Worm (Caenorhabditis elegans) whole organism, young adult: ENCODE results near the gene C28C12.11.

Experiments
- B0019.2 ChIP-seq: fragments of 200-800 bp; sonication (Bioruptor generic); conservative IDR thresholded peaks from 2 replicates; pipeline ENCODE4 v1.3.6; 2022; ENCODE audit warnings: missing genetic modification reagents, missing genetic modification characterization, missing compliant biosample characterization
- B0336.3 ChIP-seq: fragments of 200-800 bp; sonication (Bioruptor generic); IDR thresholded peaks from 2 replicates; pipeline ENCODE4 v1.3.6; 2022; ENCODE audit warnings: missing genetic modification characterization, missing compliant biosample characterization
- C06A6.2 ChIP-seq: fragments of 200-800 bp; sonication (Bioruptor generic); conservative IDR thresholded peaks from 2 replicates; pipeline ENCODE4 v1.3.6; 2022; ENCODE audit warnings: missing genetic modification characterization, missing compliant biosample characterization
- D2030.7 ChIP-seq: fragments of 200-800 bp; sonication (Bioruptor generic); IDR thresholded peaks from 2 replicates; pipeline ENCODE4 v1.3.6; 2022; ENCODE audit warnings: missing genetic modification reagents, missing genetic modification characterization, missing compliant biosample characterization
- F22D6.2 ChIP-seq: sonication (generic microtip); optimal IDR thresholded peaks from 2 replicates; lab custom pipeline; 2016; ENCODE audit warnings: mild to moderate bottlenecking, missing genetic modification characterization, missing compliant biosample characterization
- F23B12.7 ChIP-seq: sonication (generic microtip); optimal IDR thresholded peaks from 2 replicates; lab custom pipeline; 2017; ENCODE audit warnings: missing genetic modification characterization, mild to moderate bottlenecking, missing compliant biosample characterization, antibody characterized with exemption, moderate library complexity; ENCODE audit not compliant: insufficient read depth
- F39B2.1 ChIP-seq: fragments of 200-800 bp; sonication (Bioruptor generic); IDR thresholded peaks from 2 replicates; pipeline ENCODE4 v1.3.6; 2022; ENCODE audit warnings: missing genetic modification reagents, missing genetic modification characterization, missing compliant biosample characterization
- K11D2.4 ChIP-seq: fragments of 200-800 bp; sonication (Bioruptor generic); IDR thresholded peaks from 2 replicates; pipeline ENCODE4 v1.3.6; 2022; ENCODE audit warnings: missing genetic modification reagents, missing genetic modification characterization, missing compliant biosample characterization
- Y53G8AR.9 ChIP-seq: fragments of 200-800 bp; sonication (Bioruptor generic); conservative IDR thresholded peaks from 2 replicates; pipeline ENCODE4 v1.3.6; 2022; ENCODE audit warnings: missing genetic modification reagents, missing genetic modification characterization, missing compliant biosample characterization
- Y67H2A.10 ChIP-seq: fragments of 200-800 bp; sonication (Bioruptor generic); conservative IDR thresholded peaks from 2 replicates; pipeline ENCODE4 v1.3.6; 2022; ENCODE audit warnings: missing genetic modification reagents, missing genetic modification characterization, missing compliant biosample characterization
- ama-1 ChIP-seq, 3 experiments: fragments of 150-350 bp in 1 of 3; sonication (generic microtip) in 2 of 3; optimal IDR thresholded peaks; 2 replicates each; lab custom pipeline; 2014 to 2018; ENCODE audit warnings: missing biosample characterization in 2 of 3, missing genetic modification characterization in 2 of 3, missing genetic modification reagents in 2 of 3
- aptf-3 ChIP-seq: fragments of 200-800 bp; sonication (Bioruptor generic); IDR thresholded peaks from 2 replicates; pipeline ENCODE4 v1.3.6; 2022; ENCODE audit warnings: missing genetic modification characterization, missing compliant biosample characterization
- atf-7 ChIP-seq: sonication (generic microtip); optimal IDR thresholded peaks from 2 replicates; lab custom pipeline; 2017; ENCODE audit warnings: mild to moderate bottlenecking, missing genetic modification characterization, missing compliant biosample characterization
- athp-1 ChIP-seq: sonication (generic microtip); optimal IDR thresholded peaks from 2 replicates; lab custom pipeline; 2017; ENCODE audit warnings: mild to moderate bottlenecking, missing genetic modification characterization, missing compliant biosample characterization
- cebp-1 ChIP-seq, 2 experiments: fragments of 200-800 bp in 1 of 2; sonication (Bioruptor generic) in 1 of 2; sonication (generic microtip) in 1 of 2; IDR thresholded peaks in 1 of 2; optimal IDR thresholded peaks in 1 of 2; 2 replicates each; pipeline versions ENCODE4 v1.3.6 to Lab custom; 2017 to 2022; ENCODE audit warnings: missing compliant biosample characterization in 2 of 2, missing genetic modification characterization in 2 of 2, mild to moderate bottlenecking in 1 of 2, missing genetic modification reagents in 1 of 2, moderate library complexity in 1 of 2
- ceh-27 ChIP-seq: fragments of 200-800 bp; sonication (Bioruptor generic); optimal IDR thresholded peaks from 2 replicates; lab custom pipeline; 2018; ENCODE audit warnings: mild to moderate bottlenecking, missing genetic modification characterization, moderate library complexity, missing compliant biosample characterization
- dox-1 ChIP-seq: fragments of 200-800 bp; sonication (Bioruptor generic); IDR thresholded peaks from 2 replicates; pipeline ENCODE4 v1.3.6; 2022; ENCODE audit warnings: missing genetic modification reagents, missing genetic modification characterization, missing compliant biosample characterization
- egl-18 ChIP-seq: fragments of 200-800 bp; sonication (Bioruptor generic); IDR thresholded peaks from 2 replicates; pipeline ENCODE4 v1.3.6; 2022; ENCODE audit warnings: missing genetic modification reagents, missing genetic modification characterization, missing compliant biosample characterization
- egl-44 ChIP-seq: fragments of 200-800 bp; sonication (Bioruptor generic); IDR thresholded peaks from 2 replicates; pipeline ENCODE4 v1.3.6; 2022; ENCODE audit warnings: missing genetic modification reagents, missing genetic modification characterization, missing compliant biosample characterization
- ets-4 ChIP-seq: fragments of 200-800 bp; sonication (Bioruptor generic); optimal IDR thresholded peaks from 2 replicates; lab custom pipeline; 2018; ENCODE audit warnings: mild to moderate bottlenecking, missing genetic modification characterization, missing compliant biosample characterization
- gei-17 ChIP-seq: fragments of 200-800 bp; sonication (Bioruptor generic); optimal IDR thresholded peaks from 2 replicates; lab custom pipeline; 2018; ENCODE audit warnings: mild to moderate bottlenecking, missing genetic modification characterization, missing compliant biosample characterization
- hlh-26 ChIP-seq: fragments of 200-800 bp; sonication (Bioruptor generic); conservative IDR thresholded peaks from 2 replicates; pipeline ENCODE4 v1.3.6; 2022; ENCODE audit warnings: missing genetic modification reagents, missing genetic modification characterization, missing compliant biosample characterization
- hsf-1 ChIP-seq: fragments of 200-800 bp; sonication (Bioruptor generic); IDR thresholded peaks from 2 replicates; pipeline ENCODE4 v1.3.6; 2022; ENCODE audit warnings: missing genetic modification reagents, missing genetic modification characterization, missing compliant biosample characterization
- let-526 ChIP-seq: fragments of 200-800 bp; sonication (Bioruptor generic); IDR thresholded peaks from 2 replicates; pipeline ENCODE4 v1.3.6; 2022; ENCODE audit warnings: missing genetic modification reagents, missing genetic modification characterization, missing compliant biosample characterization
- mel-28 ChIP-seq: sonication (generic microtip); optimal IDR thresholded peaks from 2 replicates; lab custom pipeline; 2016; ENCODE audit warnings: borderline replicate concordance, mild to moderate bottlenecking, missing genetic modification characterization, missing compliant biosample characterization
- mxl-1 ChIP-seq: sonication (generic microtip); optimal IDR thresholded peaks from 2 replicates; lab custom pipeline; 2016; ENCODE audit warnings: missing genetic modification characterization, missing compliant biosample characterization
- nfya-1 ChIP-seq: sonication (generic microtip); optimal IDR thresholded peaks from 2 replicates; lab custom pipeline; 2017; ENCODE audit warnings: antibody characterized with exemption, missing compliant biosample characterization, missing genetic modification characterization, borderline replicate concordance; ENCODE audit not compliant: insufficient read depth
- nfyb-1 ChIP-seq: fragments of 200-800 bp; sonication (Bioruptor generic); IDR thresholded peaks from 2 replicates; pipeline ENCODE4 v1.3.6; 2022; ENCODE audit warnings: missing genetic modification reagents, missing genetic modification characterization, missing compliant biosample characterization
- nhr-120 ChIP-seq: fragments of 200-800 bp; sonication (Bioruptor generic); IDR thresholded peaks from 2 replicates; pipeline ENCODE4 v1.3.6; 2022; ENCODE audit warnings: missing genetic modification characterization, missing compliant biosample characterization
- pha-4 ChIP-seq: fragments of 150-350 bp; sonication (generic microtip); optimal IDR thresholded peaks from 2 replicates; lab custom pipeline; 2014; ENCODE audit warnings: missing biosample characterization, missing genetic modification reagents, missing genetic modification characterization
- repo-1 ChIP-seq: sonication (generic microtip); optimal IDR thresholded peaks from 2 replicates; lab custom pipeline; 2017; ENCODE audit warnings: mild to moderate bottlenecking, missing genetic modification characterization, missing compliant biosample characterization
- rpc-1 ChIP-seq, 2 experiments: fragments of 150-350 bp in 1 of 2; sonication (generic microtip) in 1 of 2; optimal IDR thresholded peaks; 2 replicates each; lab custom pipeline; 2014 to 2018; ENCODE audit warnings: missing biosample characterization in 1 of 2, missing genetic modification characterization in 1 of 2, missing genetic modification reagents in 1 of 2, missing genotype in 1 of 2
- snpc-1.1 ChIP-seq: sonication (generic microtip); optimal IDR thresholded peaks from 2 replicates; lab custom pipeline; 2017; ENCODE audit warnings: missing genetic modification characterization, mild to moderate bottlenecking, missing compliant biosample characterization, antibody characterized with exemption, moderate library complexity, missing genotype, missing genetic modification reagents; ENCODE audit not compliant: insufficient read depth
- snpc-3.4 ChIP-seq: sonication (generic microtip); optimal IDR thresholded peaks from 2 replicates; lab custom pipeline; 2017; ENCODE audit warnings: missing genetic modification characterization, mild to moderate bottlenecking, missing compliant biosample characterization, antibody characterized with exemption, moderate library complexity, missing genotype, missing genetic modification reagents
- tbp1 ChIP-seq: fragments of 200-800 bp; sonication (Bioruptor generic); optimal IDR thresholded peaks from 2 replicates; lab custom pipeline; 2018; ENCODE audit warnings: mild to moderate bottlenecking, missing genetic modification characterization, missing compliant biosample characterization
- tbx-9 ChIP-seq: sonication (generic microtip); optimal IDR thresholded peaks from 2 replicates; lab custom pipeline; 2016; ENCODE audit warnings: borderline replicate concordance, missing genetic modification characterization, inconsistent platforms, missing compliant biosample characterization
- tlf-1 ChIP-seq: fragments of 200-800 bp; sonication (Bioruptor generic); optimal IDR thresholded peaks from 2 replicates; lab custom pipeline; 2018; ENCODE audit warnings: mild to moderate bottlenecking, missing genetic modification characterization, missing compliant biosample characterization
- unc-130 ChIP-seq: sonication (generic microtip); optimal IDR thresholded peaks from 2 replicates; lab custom pipeline; 2016; ENCODE audit warnings: missing genetic modification reagents, missing genetic modification characterization, missing compliant biosample characterization
- unc-62 ChIP-seq: fragments of 150-350 bp; optimal IDR thresholded peaks from 2 replicates; lab custom pipeline; 2014; ENCODE audit warnings: missing biosample characterization, missing genetic modification reagents, missing genetic modification characterization
- zfh-2 ChIP-seq: fragments of 200-800 bp; sonication (Bioruptor generic); conservative IDR thresholded peaks from 2 replicates; pipeline ENCODE4 v1.3.6; 2022; ENCODE audit warnings: missing genetic modification reagents, missing genetic modification characterization, missing compliant biosample characterization
- ztf-25 ChIP-seq: fragments of 200-800 bp; sonication (Bioruptor generic); IDR thresholded peaks from 2 replicates; pipeline ENCODE4 v1.3.6; 2022; ENCODE audit warnings: missing genetic modification reagents, missing genetic modification characterization, missing compliant biosample characterization
- ztf-3 ChIP-seq: fragments of 200-800 bp; sonication (Bioruptor generic); optimal IDR thresholded peaks from 2 replicates; lab custom pipeline; 2018; ENCODE audit warnings: mild to moderate bottlenecking, missing genetic modification characterization, missing compliant biosample characterization

C28C12.11 gene

DNA sequence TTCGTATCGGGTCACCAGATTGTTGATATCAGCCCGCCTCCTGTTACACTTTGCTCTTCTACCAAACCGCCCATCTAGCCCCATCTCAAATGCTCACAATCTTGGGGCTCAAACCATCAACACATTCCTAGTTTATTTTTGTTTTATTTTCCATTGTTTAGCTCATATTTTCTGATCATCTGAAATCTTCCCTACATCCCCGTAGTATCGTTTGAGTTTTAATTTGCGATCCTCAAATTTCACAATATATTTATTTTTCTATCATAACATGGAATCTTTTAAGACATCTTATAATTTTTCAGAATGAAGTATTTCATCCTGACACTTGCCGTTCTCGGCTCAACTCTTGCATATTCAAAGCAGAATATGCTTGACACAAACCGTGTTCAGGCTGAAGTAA is 3.0 kb downstream of the C28C12.11 start, which contains the start of gene spp-10:
Gene spp-10, plus strand, starts transcription at position 301 of the 400 bp plus-strand sequence.
- TF ChIP-seq K11D2.4 = no peak
- TF ChIP-seq aptf-3 (GFP tag; lab: Robert Waterston, UW) = no peak
- TF ChIP-seq repo-1 = no peak
- no peak for TF ChIP-seq snpc-1.1
- no peak for TF ChIP-seq snpc-3.4 (tag; lab: Kevin White, UChicago)
- TF ChIP-seq hlh-26 (GFP tag; lab: Robert Waterston, UW) = no peak
- TF ChIP-seq C06A6.2 (GFP tag; lab: Robert Waterston, UW) = no peak
- no peak for TF ChIP-seq pha-4 (tag; lab: Kevin White, UChicago)
- no peak for TF ChIP-seq ztf-3
- no peak for TF ChIP-seq athp-1 (tag; lab: Kevin White, UChicago)
- TF ChIP-seq, all 124 proteins: peak for 0

DNA sequence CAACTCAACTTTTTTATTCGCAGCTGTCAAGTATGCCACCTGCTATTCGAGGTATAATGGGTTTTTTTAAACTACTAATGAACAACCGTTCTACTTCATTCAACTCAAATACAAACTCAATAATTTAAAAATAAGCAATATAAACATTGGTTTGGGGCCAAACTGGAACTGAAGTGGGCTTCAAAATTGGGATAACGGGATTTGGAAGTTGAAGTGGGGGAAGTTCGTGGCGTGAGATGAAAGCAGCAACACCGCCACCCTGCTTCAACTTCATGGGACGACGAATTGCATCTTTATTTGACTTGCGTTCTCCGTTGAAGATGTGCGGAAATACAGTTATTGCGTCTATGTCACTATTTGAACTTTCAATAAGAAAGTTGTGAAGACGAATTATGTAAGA is 4.7 kb downstream of the C28C12.11 start:
- TF ChIP-seq atf-7 (tag; lab: Kevin White, UChicago) (peak; percentile 20), repo-1 (peak; percentile 21), cebp-1 (GFP tag; IDR thresholded peaks at IDR 0.05; lab: Robert Waterston, UW) (no peak), cebp-1 (tag; optimal IDR thresholded peaks at IDR 0.05; lab: Kevin White, UChicago) (peak; percentile 0), mxl-1 (no peak), B0336.3 (GFP tag; lab: Robert Waterston, UW) (peak; percentile 41), zfh-2 (GFP tag; lab: Robert Waterston, UW) (no peak), nfyb-1 (GFP tag; lab: Robert Waterston, UW) (0 out of 2 replicates have a peak, but pooled peaks have one; percentile 27), Y53G8AR.9 (GFP tag; lab: Robert Waterston, UW) (0 out of 2 replicates have a peak, but pooled peaks have one; percentile 35)

ce11 chrIV:8479346-8479745 is 5.5 kb downstream of the C28C12.11 start, which contains the start of gene hlh-12:
Gene hlh-12, minus strand, starts transcription at chrIV:8479446.
- TF ChIP-seq let-526 (GFP tag; lab: Robert Waterston, UW) (no peak), C06A6.2 (GFP tag; lab: Robert Waterston, UW) (no peak), nfya-1 (tag; lab: Kevin White, UChicago) (no peak), snpc-1.1 (no peak), B0019.2 (GFP tag; lab: Robert Waterston, UW) (no peak), F22D6.2 (tag; lab: Kevin White, UChicago) (no peak), egl-44 (GFP tag; lab: Robert Waterston, UW) (no peak), hlh-26 (GFP tag; lab: Robert Waterston, UW) (no peak), ztf-25 (GFP tag; lab: Robert Waterston, UW) (no peak), F39B2.1 (no peak), gei-17 (GFP tag; lab: Kevin White, UChicago) (no peak), tbx-9 (no peak), ceh-27 (GFP tag; lab: Kevin White, UChicago) (no peak), F23B12.7 (tag; lab: Kevin White, UChicago) (no peak), hsf-1 (no peak), atf-7 (tag; lab: Kevin White, UChicago) (no peak), rpc-1 (optimal IDR thresholded peaks at IDR 0.05; lab: Kevin White, UChicago) (no peak), rpc-1 (tag; optimal IDR thresholded peaks at IDR 0.05; lab: Kevin White, UChicago) (no peak), ama-1 (optimal IDR thresholded peaks at IDR 0.05; lab: Kevin White, UChicago) (no peak), ama-1 (GFP tag; optimal IDR thresholded peaks at IDR 0.05; lab: Kevin White, UChicago) (no peak)

- TF ChIP-seq ets-4 (peak; percentile 87), tlf-1 (GFP tag; lab: Kevin White, UChicago) (no peak), tbp1 (GFP tag; lab: Kevin White, UChicago) (peak; percentile 1), unc-130 (GFP tag; lab: Kevin White, UChicago) (no peak), Y67H2A.10 (GFP tag; lab: Robert Waterston, UW) (no peak), egl-44 (GFP tag; lab: Robert Waterston, UW) (peak; percentile 39; the same call in 1 of the 2 replicates), hsf-1 (no peak), mel-28 (tag; lab: Kevin White, UChicago) (no peak), nfya-1 (tag; lab: Kevin White, UChicago) (no peak), repo-1 (no peak), dox-1 (GFP tag; lab: Robert Waterston, UW) (0 out of 2 replicates have a peak, but pooled peaks have one; percentile 22), F39B2.1 (no peak), D2030.7 (GFP tag; lab: Robert Waterston, UW) (no peak), nhr-120 (GFP tag; lab: Robert Waterston, UW) (no peak), unc-62 (GFP tag; lab: Kevin White, UChicago) (no peak), egl-18 (GFP tag; lab: Robert Waterston, UW) (no peak)
These were observed 7.5 kb downstream of the C28C12.11 start, which contains the start of gene spp-8 for ce11 chrIV:8481308-8481707. Gene spp-8, plus strand, starts transcription at chrIV:8481664.
